Worm (Caenorhabditis elegans): Measurements from ENCODE around the gene Y39B6A.27.

ce11 chrV:19027338-19027737, 4.2 kb upstream of the Y39B6A.27 start:
- no peak for TF ChIP-seq aly-2 (tag; optimal IDR thresholded peaks at IDR 0.05)
- TF ChIP-seq zag-1 (tag; optimal IDR thresholded peaks at IDR 0.05): no peak
- no peak for TF ChIP-seq ces-1 (GFP tag; optimal IDR thresholded peaks at IDR 0.05)
- no peak for TF ChIP-seq nhr-237 (tag; optimal IDR thresholded peaks at IDR 0.05)
- TF ChIP-seq pqm-1 (tag; optimal IDR thresholded peaks at IDR 0.05): no peak
- TF ChIP-seq nhr-10 (tag; optimal IDR thresholded peaks at IDR 0.05): no peak
- no peak for TF ChIP-seq nhr-76 (tag; optimal IDR thresholded peaks at IDR 0.05)
- no peak for TF ChIP-seq cey-2 (tag; optimal IDR thresholded peaks at IDR 0.05; ENCODE audit: borderline replicate concordance, insufficient read depth)
- TF ChIP-seq lin-39 (tag; optimal IDR thresholded peaks at IDR 0.05): no peak
- TF ChIP-seq nhr-41 (GFP tag; IDR thresholded peaks at IDR 0.05): no peak
